Worm (Caenorhabditis elegans) whole organism, L1 larva: ENCODE measurements around the gene C37C3.18.

ENCODE experiments used
- ama-1 ChIP-seq: fragments of 150-350 bp; optimal IDR thresholded peaks from 2 replicates; lab custom pipeline; 2014
- egl-27 ChIP-seq, 2 experiments: fragments of 150-350 bp in 1 of 2; sonication (generic microtip); optimal IDR thresholded peaks; 3 replicates each; lab custom pipeline; 2017 to 2018; ENCODE audit warnings: missing biosample characterization in 2 of 2, missing genetic modification characterization in 2 of 2, missing genetic modification reagents in 2 of 2
- lin-14 ChIP-seq: fragments of 200-800 bp; sonication (Bioruptor generic); optimal IDR thresholded peaks from 2 replicates; lab custom pipeline; 2018; ENCODE audit warnings: mild to moderate bottlenecking, missing genetic modification characterization, moderate library complexity, missing compliant biosample characterization
- nhr-237 ChIP-seq: fragments of 150-350 bp; optimal IDR thresholded peaks from 2 replicates; lab custom pipeline; 2014; ENCODE audit warnings: missing biosample characterization, missing genetic modification characterization
- nhr-77 ChIP-seq: fragments of 150-350 bp; optimal IDR thresholded peaks from 2 replicates; lab custom pipeline; 2014; ENCODE audit warnings: missing biosample characterization, missing genetic modification characterization
- unc-62 ChIP-seq: fragments of 150-350 bp; optimal IDR thresholded peaks from 2 replicates; lab custom pipeline; 2014; ENCODE audit warnings: missing biosample characterization, missing genetic modification reagents, missing genetic modification characterization
- ztf-11 ChIP-seq, 2 experiments: sonication (generic microtip); optimal IDR thresholded peaks; 2 replicates each; lab custom pipeline; 2016 to 2017; ENCODE audit warnings: missing genetic modification characterization in 2 of 2, missing biosample characterization in 1 of 2, missing compliant biosample characterization in 1 of 2

DNA sequence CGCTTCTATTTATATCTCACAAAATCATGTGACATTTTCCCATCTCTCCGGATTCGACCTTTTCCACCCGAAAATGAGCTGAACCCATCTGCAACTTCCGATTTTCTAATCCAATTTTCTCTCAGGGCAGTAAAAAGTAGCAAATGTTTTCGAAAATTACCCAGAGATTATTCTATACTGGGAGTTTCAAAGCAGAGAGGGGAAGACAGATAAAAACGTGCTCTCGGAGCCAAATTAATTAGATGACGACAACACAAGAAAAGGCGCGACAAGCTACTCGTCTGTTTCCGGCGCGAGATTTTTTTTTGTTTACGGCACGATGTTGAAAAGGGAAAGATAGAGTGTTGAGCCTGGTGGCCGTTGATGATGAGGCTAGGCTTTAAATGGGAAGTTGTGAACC, 29.6 kb downstream of the C37C3.18 start:
- no peak for TF ChIP-seq unc-62 (GFP tag; lab: Kevin White, UChicago)
- TF ChIP-seq ztf-11 (tag; optimal IDR thresholded peaks at IDR 0.05; lab: Kevin White, UChicago): no peak
- TF ChIP-seq ama-1 (lab: Kevin White, UChicago): no peak
- TF ChIP-seq egl-27 (tag; optimal IDR thresholded peaks at IDR 0.05; lab: Kevin White, UChicago): no peak
- peak; percentile 80 for TF ChIP-seq lin-14
- TF ChIP-seq nhr-237 (tag; lab: Kevin White, UChicago): no peak
- no peak for TF ChIP-seq nhr-77 (tag; lab: Kevin White, UChicago)
